Fruit fly (Drosophila melanogaster): ENCODE results near the gene CG31140.
A peak's percentile ranks its signal among the peaks of the same experiment; 100 is the strongest.

Gene CG31140

dm6 chr3R:23933684-23934575 lies 29.1 kb upstream of the CG31140 start, which contains the start of gene CG5854 (continued):
- TF ChIP-seq Ets21C (GFP tag; optimal IDR thresholded peaks at IDR 0.05) = peak; percentile 94
- peak; percentile 96 for TF ChIP-seq CG16779 (tag; optimal IDR thresholded peaks at IDR 0.05)
- TF ChIP-seq Met (GFP tag; optimal IDR thresholded peaks at IDR 0.05) = peak; percentile 97
- TF ChIP-seq fkh (GFP tag; optimal IDR thresholded peaks at IDR 0.05) = no peak
- peak; percentile 96 for TF ChIP-seq vri (GFP tag; optimal IDR thresholded peaks at IDR 0.05)
- peak; percentile 84 for TF ChIP-seq Hr38 (GFP tag; optimal IDR thresholded peaks at IDR 0.05)
- TF ChIP-seq lz (GFP tag; optimal IDR thresholded peaks at IDR 0.05) = peak; percentile 96
- peak; percentile 99 for TF ChIP-seq CG15336 (GFP tag; IDR thresholded peaks at IDR 0.05)
- peak; percentile 98 for TF ChIP-seq acj6 (GFP tag; optimal IDR thresholded peaks at IDR 0.05)
- peak; percentile 96 for TF ChIP-seq topi (GFP tag; optimal IDR thresholded peaks at IDR 0.05)
- TF ChIP-seq ss (GFP tag; optimal IDR thresholded peaks at IDR 0.05) = peak; percentile 94 to 96
- peak; percentile 95 for TF ChIP-seq CG8319 (GFP tag; optimal IDR thresholded peaks at IDR 0.05)
- peak; percentile 97 for TF ChIP-seq CG8119 (GFP tag; IDR thresholded peaks at IDR 0.05)
- TF ChIP-seq Eip78C (GFP tag) = peak; percentile 99
- peak; percentile 99 for TF ChIP-seq eg (GFP tag; IDR thresholded peaks at IDR 0.05)
- TF ChIP-seq Gug (GFP tag; IDR thresholded peaks at IDR 0.05) = peak; percentile 96
- peak; percentile 98 for TF ChIP-seq pdm3 (GFP tag; optimal IDR thresholded peaks at IDR 0.05)
- TF ChIP-seq dac (GFP tag; optimal IDR thresholded peaks at IDR 0.05) = peak; percentile 94
- peak; percentile 96 for TF ChIP-seq cyc (GFP tag; optimal IDR thresholded peaks at IDR 0.05)
- TF ChIP-seq CG31627 (GFP tag; optimal IDR thresholded peaks at IDR 0.05) = peak; percentile 97
- peak; percentile 98 for TF ChIP-seq OdsH (GFP tag; optimal IDR thresholded peaks at IDR 0.05)
- no peak for TF ChIP-seq Eip93F (GFP tag; optimal IDR thresholded peaks at IDR 0.05)
- TF ChIP-seq Sox14 (GFP tag; optimal IDR thresholded peaks at IDR 0.05) = peak; percentile 98
- TF ChIP-seq CG6163 (GFP tag; IDR thresholded peaks at IDR 0.05) = peak; percentile 99
- no peak for TF ChIP-seq fd85E (GFP tag; optimal IDR thresholded peaks at IDR 0.05)
- peak; percentile 94 for TF ChIP-seq fd59A (GFP tag; optimal IDR thresholded peaks at IDR 0.05)
- TF ChIP-seq dsx (GFP tag; optimal IDR thresholded peaks at IDR 0.05; ENCODE audit: poor library complexity, severe bottlenecking) = peak; percentile 93
- peak; percentile 96 for TF ChIP-seq CG11294 (GFP tag; IDR thresholded peaks at IDR 0.05)
- peak; percentile 98 for TF ChIP-seq CG6276 (GFP tag; optimal IDR thresholded peaks at IDR 0.05)
- peak; percentile 96 for TF ChIP-seq CG10631 (GFP tag; optimal IDR thresholded peaks at IDR 0.05)
- peak; percentile 98 for TF ChIP-seq CG7368 (GFP tag; optimal IDR thresholded peaks at IDR 0.05)
- peak; percentile 88 for TF ChIP-seq CG11902 (GFP tag; optimal IDR thresholded peaks at IDR 0.05)
- TF ChIP-seq Lpt (GFP tag; optimal IDR thresholded peaks at IDR 0.05) = peak; percentile 91
- TF ChIP-seq svp (GFP tag) = peak; percentile 98
- TF ChIP-seq CG8632 (GFP tag; optimal IDR thresholded peaks at IDR 0.05) = peak; percentile 96
- peak; percentile 94 for TF ChIP-seq Sox15 (GFP tag; optimal IDR thresholded peaks at IDR 0.05)
- peak; percentile 96 for TF ChIP-seq Smox (GFP tag; optimal IDR thresholded peaks at IDR 0.05)
- TF ChIP-seq CG6792 (GFP tag; optimal IDR thresholded peaks at IDR 0.05) = peak; percentile 96
- TF ChIP-seq CG1621 (tag; optimal IDR thresholded peaks at IDR 0.05) = peak; percentile 97
- TF ChIP-seq esn (GFP tag; optimal IDR thresholded peaks at IDR 0.05) = peak; percentile 97
- TF ChIP-seq net (GFP tag; optimal IDR thresholded peaks at IDR 0.05) = peak; percentile 99
- peak; percentile 96 for TF ChIP-seq CG11762 (GFP tag; optimal IDR thresholded peaks at IDR 0.05; ENCODE audit: insufficient read depth)
